Worm (Caenorhabditis elegans): ENCODE data around the gene clec-146.

- TF ChIP-seq him-1 (tag; optimal IDR thresholded peaks at IDR 0.05): no peak
- no peak for TF ChIP-seq W03F9.2 (tag; optimal IDR thresholded peaks at IDR 0.05)
- no peak for TF ChIP-seq dao-5 (tag; optimal IDR thresholded peaks at IDR 0.05)
Observed at ce11 chrII:13617808-13618207, 24.2 kb upstream of the clec-146 start, which contains the start of gene gst-12.

Measured in whole organism, L4/young adult.